Worm (Caenorhabditis elegans) whole organism, L1 larva: ENCODE results near the gene C01B10.6.

ENCODE experiments used
- snpc-4 ChIP-seq: fragments of 150-350 bp; optimal IDR thresholded peaks from 2 replicates; lab custom pipeline; 2014; ENCODE audit warnings: missing biosample characterization, missing genetic modification characterization
- unc-62 ChIP-seq: fragments of 150-350 bp; optimal IDR thresholded peaks from 2 replicates; lab custom pipeline; 2014; ENCODE audit warnings: missing biosample characterization, missing genetic modification reagents, missing genetic modification characterization

DNA sequence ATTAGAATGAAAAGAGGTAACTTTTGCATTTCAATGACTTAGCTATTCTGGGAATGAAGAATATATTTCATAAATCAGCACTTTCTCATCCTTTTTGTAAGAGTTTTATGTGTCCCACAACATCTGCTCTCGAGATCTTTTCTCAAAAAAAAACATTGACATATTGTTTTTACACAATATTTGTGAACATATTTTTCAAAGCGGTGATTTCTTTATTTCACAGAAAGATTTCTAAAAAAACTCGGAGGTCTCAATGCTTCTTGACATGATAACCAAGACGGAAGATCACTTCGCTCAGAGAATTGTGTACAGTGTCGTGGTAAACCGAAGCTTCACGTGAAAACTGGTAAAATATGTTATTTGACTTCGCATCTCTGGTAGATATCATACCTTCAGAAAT, 44.1 kb upstream of the C01B10.6 start, which contains the start of gene F38A5.22:
- TF ChIP-seq snpc-4 (tag; lab: Kevin White, UChicago), result no peak
- TF ChIP-seq unc-62 (GFP tag; lab: Kevin White, UChicago), result no peak
